Worm (Caenorhabditis elegans) whole organism, late embryonic: ENCODE results near the gene tbh-1.
A peak's percentile ranks its signal among the peaks of the same experiment; 100 is the strongest.

Experiments used
- T23F11.4 ChIP-seq: fragments of 200-800 bp; sonication (Bioruptor generic); optimal IDR thresholded peaks from 2 replicates; lab custom pipeline; 2018; ENCODE audit warnings: mild to moderate bottlenecking, missing genetic modification characterization, missing compliant biosample characterization
- Y22D7AL.16 ChIP-seq: sonication (generic microtip); optimal IDR thresholded peaks from 2 replicates; lab custom pipeline; 2016; ENCODE audit warnings: missing genetic modification characterization, missing compliant biosample characterization
- ahr-1 ChIP-seq: sonication (generic microtip); optimal IDR thresholded peaks from 2 replicates; lab custom pipeline; 2016; ENCODE audit warnings: missing genetic modification characterization, missing compliant biosample characterization
- ama-1 ChIP-seq: fragments of 150-350 bp; optimal IDR thresholded peaks from 2 replicates; lab custom pipeline; 2014
- ceh-14 ChIP-seq: sonication (generic microtip); optimal IDR thresholded peaks from 2 replicates; lab custom pipeline; 2016; ENCODE audit warnings: missing genotype, missing genetic modification characterization, missing compliant biosample characterization
- ceh-19 ChIP-seq: fragments of 200-800 bp; sonication (Bioruptor generic); optimal IDR thresholded peaks from 2 replicates; lab custom pipeline; 2018; ENCODE audit warnings: mild to moderate bottlenecking, missing genetic modification characterization, missing compliant biosample characterization
- ceh-22 ChIP-seq: sonication (generic microtip); optimal IDR thresholded peaks from 2 replicates; lab custom pipeline; 2017; ENCODE audit warnings: missing biosample characterization, missing genetic modification characterization
- ceh-30 ChIP-seq: fragments of 150-350 bp; optimal IDR thresholded peaks from 2 replicates; lab custom pipeline; 2014; ENCODE audit warnings: missing biosample characterization, missing genetic modification characterization
- ceh-34 ChIP-seq: sonication (generic microtip); optimal IDR thresholded peaks from 2 replicates; lab custom pipeline; 2016; ENCODE audit warnings: mild to moderate bottlenecking, missing genetic modification characterization, missing compliant biosample characterization
- ceh-6 ChIP-seq: fragments of 200-800 bp; sonication (Bioruptor generic); optimal IDR thresholded peaks from 2 replicates; lab custom pipeline; 2018; ENCODE audit warnings: mild to moderate bottlenecking, missing genetic modification characterization, missing compliant biosample characterization
- dmd-4 ChIP-seq: sonication (generic microtip); optimal IDR thresholded peaks from 2 replicates; lab custom pipeline; 2016; ENCODE audit warnings: borderline replicate concordance, missing genetic modification characterization, missing compliant biosample characterization
- dve-1 ChIP-seq: sonication (generic microtip); optimal IDR thresholded peaks from 2 replicates; lab custom pipeline; 2017; ENCODE audit warnings: antibody characterized with exemption, mild to moderate bottlenecking, missing genetic modification characterization, missing compliant biosample characterization
- elt-4 ChIP-seq: sonication (generic microtip); optimal IDR thresholded peaks from 2 replicates; lab custom pipeline; 2016; ENCODE audit warnings: missing genetic modification characterization, missing compliant biosample characterization
- ets-4 ChIP-seq: sonication (generic microtip); optimal IDR thresholded peaks from 2 replicates; lab custom pipeline; 2016; ENCODE audit warnings: missing genetic modification characterization, missing compliant biosample characterization
- eyg-1 ChIP-seq: sonication (generic microtip); optimal IDR thresholded peaks from 2 replicates; lab custom pipeline; 2016; ENCODE audit warnings: missing genotype, missing genetic modification characterization, missing compliant biosample characterization
- gmeb-2 ChIP-seq: sonication (generic microtip); optimal IDR thresholded peaks from 2 replicates; lab custom pipeline; 2016; ENCODE audit warnings: missing genetic modification characterization, inconsistent platforms, missing compliant biosample characterization
- hlh-15 ChIP-seq: sonication (generic microtip); optimal IDR thresholded peaks from 2 replicates; lab custom pipeline; 2016; ENCODE audit warnings: missing genetic modification characterization, missing compliant biosample characterization
- hlh-30 ChIP-seq: sonication (generic microtip); optimal IDR thresholded peaks from 2 replicates; lab custom pipeline; 2017; ENCODE audit warnings: antibody characterized with exemption, missing genetic modification characterization, missing compliant biosample characterization; ENCODE audit not compliant: insufficient read depth
- hlh-6 ChIP-seq: sonication (generic microtip); optimal IDR thresholded peaks from 2 replicates; lab custom pipeline; 2016; ENCODE audit warnings: missing genotype, missing genetic modification characterization, missing compliant biosample characterization
- nhr-232 ChIP-seq: sonication (generic microtip); optimal IDR thresholded peaks from 2 replicates; lab custom pipeline; 2016; ENCODE audit warnings: missing genetic modification characterization, missing compliant biosample characterization
- pha-2 ChIP-seq: sonication (generic microtip); optimal IDR thresholded peaks from 2 replicates; lab custom pipeline; 2017; ENCODE audit warnings: mild to moderate bottlenecking, missing genetic modification characterization, missing compliant biosample characterization
- pros-1 ChIP-seq: fragments of 150-350 bp; optimal IDR thresholded peaks from 2 replicates; lab custom pipeline; 2014; ENCODE audit warnings: missing biosample characterization, missing genetic modification reagents, missing genetic modification characterization
- rnt-1 ChIP-seq: sonication (generic microtip); optimal IDR thresholded peaks from 2 replicates; lab custom pipeline; 2016; ENCODE audit warnings: missing genetic modification characterization, missing compliant biosample characterization
- sox-4 ChIP-seq: sonication (generic microtip); optimal IDR thresholded peaks from 2 replicates; lab custom pipeline; 2017; ENCODE audit warnings: mild to moderate bottlenecking, missing genetic modification characterization, inconsistent platforms, missing compliant biosample characterization
- tbx-2 ChIP-seq: sonication (generic microtip); optimal IDR thresholded peaks from 2 replicates; lab custom pipeline; 2016; ENCODE audit warnings: missing genetic modification characterization, missing compliant biosample characterization
- unc-3 ChIP-seq, 2 experiments: fragments of 200-800 bp in 1 of 2; sonication (Bioruptor generic) in 1 of 2; sonication (generic microtip) in 1 of 2; conservative IDR thresholded peaks in 1 of 2; optimal IDR thresholded peaks in 1 of 2; 2 replicates each; pipeline versions ENCODE4 v1.3.6 to Lab custom; 2016 to 2022; ENCODE audit warnings: missing compliant biosample characterization in 2 of 2, missing genetic modification characterization in 2 of 2, missing genetic modification reagents in 1 of 2
- unc-42 ChIP-seq: sonication (generic microtip); optimal IDR thresholded peaks from 2 replicates; lab custom pipeline; 2016; ENCODE audit warnings: missing genotype, missing genetic modification characterization, missing compliant biosample characterization
- unc-55 ChIP-seq: sonication (generic microtip); optimal IDR thresholded peaks from 2 replicates; lab custom pipeline; 2017; ENCODE audit warnings: missing biosample characterization, missing genetic modification reagents, missing genetic modification characterization
- unc-86 ChIP-seq: sonication (generic microtip); optimal IDR thresholded peaks from 2 replicates; lab custom pipeline; 2016; ENCODE audit warnings: missing genetic modification characterization, missing compliant biosample characterization
- zip-5 ChIP-seq: sonication (generic microtip); optimal IDR thresholded peaks from 2 replicates; lab custom pipeline; 2016; ENCODE audit warnings: missing genetic modification characterization, missing compliant biosample characterization

The tbh-1 gene

DNA sequence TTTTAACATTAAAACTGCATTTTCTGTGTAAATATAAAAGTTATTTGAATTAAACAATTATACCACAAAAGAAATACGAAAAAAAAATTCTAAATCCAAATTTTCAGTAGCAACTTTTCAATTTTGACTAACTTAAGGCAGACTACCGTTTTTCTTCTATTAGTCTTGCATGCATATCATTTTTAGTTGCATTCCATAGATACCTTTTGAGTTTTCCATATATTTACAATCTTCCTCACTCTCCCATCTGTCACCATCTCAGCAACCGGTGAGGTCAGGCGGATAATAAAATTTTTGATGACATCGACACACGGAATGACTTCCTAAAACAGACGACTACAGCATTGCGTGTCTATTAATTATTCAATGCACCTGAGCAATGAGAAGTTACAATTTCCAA is 26.0 kb downstream of the tbh-1 start, which contains the start of gene gcy-36:
Gene gcy-36 (plus strand): TSS at position 301 of the 400 bp plus-strand sequence.
- TF ChIP-seq ceh-14 (tag; lab: Kevin White, UChicago), result no peak

DNA sequence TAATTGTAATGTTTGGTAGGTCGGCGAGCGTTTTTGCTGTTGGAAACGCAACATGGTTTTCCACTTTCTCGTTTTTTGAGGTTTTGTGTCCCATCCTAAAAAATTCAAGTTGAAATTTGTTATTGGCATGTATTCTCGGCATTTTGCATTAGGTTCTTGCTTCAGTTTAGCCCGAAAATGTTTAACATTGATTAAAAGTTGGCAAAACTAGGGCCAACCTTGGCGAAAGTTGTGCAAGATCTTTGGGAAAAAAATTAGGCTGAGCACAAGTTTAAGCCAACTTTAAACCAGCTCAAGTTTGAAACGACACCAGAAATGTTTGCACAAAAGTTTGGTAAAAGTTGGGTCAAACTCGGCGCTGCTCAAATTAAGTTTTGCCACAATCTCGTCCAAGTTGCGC is 27.4 kb downstream of the tbh-1 start, which contains the start of gene exc-1:
Gene exc-1 (minus strand): TSS at position 101 of the 400 bp plus-strand sequence.
- TF ChIP-seq hlh-30 (tag; lab: Kevin White, UChicago) (no peak), ahr-1 (tag; lab: Kevin White, UChicago) (no peak), Y22D7AL.16 (tag; lab: Kevin White, UChicago) (no peak), ceh-19 (GFP tag; lab: Kevin White, UChicago) (no peak), unc-55 (GFP tag; lab: Kevin White, UChicago) (no peak), nhr-232 (tag; lab: Kevin White, UChicago) (no peak), gmeb-2 (tag; lab: Kevin White, UChicago) (no peak), pros-1 (tag; lab: Kevin White, UChicago) (no peak), tbx-2 (no peak), dmd-4 (tag; lab: Kevin White, UChicago) (no peak), ceh-14 (tag; lab: Kevin White, UChicago) (no peak), unc-3 (GFP tag; conservative IDR thresholded peaks at IDR 0.05; lab: Robert Waterston, UW) (no peak), unc-3 (tag; optimal IDR thresholded peaks at IDR 0.05; lab: Kevin White, UChicago) (no peak), T23F11.4 (GFP tag; lab: Kevin White, UChicago) (no peak), ets-4 (no peak)
- TF ChIP-seq, all 69 proteins: peak for 0

DNA sequence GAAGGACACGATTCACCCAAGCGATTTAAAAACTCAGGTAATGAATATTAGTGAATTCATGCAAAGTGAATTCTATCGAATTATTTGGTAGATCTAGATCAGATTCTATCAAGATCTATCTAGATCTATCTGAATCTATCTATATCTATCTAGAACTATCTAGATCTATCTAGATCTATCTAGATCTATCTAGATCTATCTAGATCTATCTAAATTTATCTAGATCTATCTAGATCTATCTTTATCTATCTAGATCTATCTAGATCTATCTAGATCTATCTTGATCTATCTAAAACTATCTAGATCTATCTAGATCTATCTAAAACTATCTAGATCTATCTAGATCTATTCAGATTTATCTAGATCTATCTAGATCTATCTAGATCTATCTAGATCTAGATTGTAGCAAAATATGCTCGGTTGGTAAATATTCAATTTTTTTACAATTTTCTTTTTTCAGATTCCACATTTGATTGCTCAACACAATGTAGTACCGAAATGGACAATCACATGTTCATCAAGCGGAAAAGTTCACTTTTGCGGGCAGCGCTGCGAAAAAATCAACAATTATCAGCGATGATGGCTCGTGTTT is 34.6 kb downstream of the tbh-1 start:
- TF ChIP-seq unc-3 (GFP tag; conservative IDR thresholded peaks at IDR 0.05; lab: Robert Waterston, UW) (no peak), unc-3 (tag; optimal IDR thresholded peaks at IDR 0.05; lab: Kevin White, UChicago) (no peak), rnt-1 (peak; percentile 84), gmeb-2 (tag; lab: Kevin White, UChicago) (no peak), dve-1 (no peak), eyg-1 (tag; lab: Kevin White, UChicago) (no peak), ceh-30 (no peak)

DNA sequence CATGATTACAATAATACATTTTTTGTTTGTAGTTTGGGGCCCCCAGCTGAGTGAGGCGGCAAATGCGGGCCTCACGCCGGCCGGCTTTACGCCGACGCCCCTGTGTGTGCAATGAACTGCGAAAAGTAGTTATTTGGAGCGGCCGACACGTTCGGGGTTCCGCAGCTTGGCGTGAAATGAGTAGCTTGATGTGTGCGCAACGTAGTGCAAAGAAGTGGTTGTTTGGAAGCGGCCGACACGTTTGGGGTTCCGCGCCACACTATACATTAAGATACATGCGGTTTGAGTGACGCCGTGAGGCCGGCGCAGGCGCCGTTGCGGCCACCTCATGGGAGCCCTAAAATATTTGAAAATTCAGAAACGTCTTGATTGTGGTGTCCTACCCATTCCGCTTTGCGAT is 36.0 kb downstream of the tbh-1 start:
- TF ChIP-seq zip-5, result no peak
- no peak for TF ChIP-seq ceh-30
- TF ChIP-seq unc-42 (tag; lab: Kevin White, UChicago), result no peak
- TF ChIP-seq elt-4 (tag; lab: Kevin White, UChicago), result no peak
- no peak for TF ChIP-seq hlh-15 (tag; lab: Kevin White, UChicago)

DNA sequence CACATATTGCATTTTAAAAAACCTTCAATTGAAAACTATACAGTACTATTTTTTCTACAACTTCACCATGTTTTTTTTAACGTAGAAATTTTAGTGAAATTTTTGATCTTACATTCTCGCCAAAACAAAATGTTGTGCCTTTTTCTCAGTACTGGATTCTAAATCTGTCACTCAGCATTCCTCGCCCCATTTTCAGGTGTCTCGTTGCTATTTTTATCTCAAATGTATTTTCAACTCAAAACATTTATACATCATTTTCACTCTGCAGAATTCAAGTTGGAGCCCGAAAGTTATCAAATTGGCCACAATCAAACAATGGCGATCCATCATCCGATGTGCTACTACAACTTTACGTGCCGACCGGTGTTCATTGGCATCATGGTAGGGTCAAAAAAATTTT is 38.7 kb downstream of the tbh-1 start, which contains the start of gene sprr-1:
Gene sprr-1 (plus strand): TSS at position 269 of the 400 bp plus-strand sequence.
- TF ChIP-seq ceh-22 (no peak), Y22D7AL.16 (tag; lab: Kevin White, UChicago) (no peak), pros-1 (tag; lab: Kevin White, UChicago) (no peak), gmeb-2 (tag; lab: Kevin White, UChicago) (no peak), hlh-6 (no peak), ets-4 (no peak), pha-2 (tag; lab: Kevin White, UChicago) (no peak), unc-55 (GFP tag; lab: Kevin White, UChicago) (no peak), hlh-15 (tag; lab: Kevin White, UChicago) (no peak), sox-4 (no peak), dve-1 (no peak), ceh-34 (tag; lab: Kevin White, UChicago) (no peak), unc-86 (tag; lab: Kevin White, UChicago) (no peak), eyg-1 (tag; lab: Kevin White, UChicago) (no peak), elt-4 (tag; lab: Kevin White, UChicago) (no peak), ceh-6 (GFP tag; lab: Kevin White, UChicago) (no peak)

DNA sequence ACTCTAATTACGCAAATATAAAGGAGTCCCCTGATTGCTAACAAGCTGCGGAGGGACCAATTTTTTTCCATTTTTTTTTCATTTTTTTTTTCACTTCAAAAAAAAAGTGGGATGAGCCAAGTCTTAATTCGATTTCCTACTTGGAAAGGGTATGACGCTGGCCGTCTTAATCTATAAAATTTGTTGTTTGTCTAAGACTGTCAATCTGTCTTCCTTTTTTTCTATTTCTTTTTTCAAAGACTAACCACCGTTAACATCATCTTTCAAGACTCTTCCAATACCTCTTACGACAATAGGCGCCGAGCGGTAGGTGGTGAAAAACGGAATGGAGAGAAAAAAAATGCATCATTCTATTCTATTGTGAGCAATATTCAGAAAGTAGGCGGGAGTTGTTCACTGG is 39.6 kb downstream of the tbh-1 start:
- TF ChIP-seq dve-1, result no peak
- no peak for TF ChIP-seq hlh-15 (tag; lab: Kevin White, UChicago)
- no peak for TF ChIP-seq ama-1 (lab: Kevin White, UChicago)
- peak; percentile 32 for TF ChIP-seq unc-42 (tag; lab: Kevin White, UChicago)
